Worm (Caenorhabditis elegans) whole organism, early embryonic: ENCODE measurements around the gene srh-252.

Source experiments
- B0310.2 ChIP-seq: sonication (generic microtip); optimal IDR thresholded peaks from 2 replicates; lab custom pipeline; 2016; ENCODE audit warnings: mild to moderate bottlenecking, missing genetic modification characterization, missing compliant biosample characterization
- F13C5.2 ChIP-seq: sonication (generic microtip); optimal IDR thresholded peaks from 2 replicates; lab custom pipeline; 2017; ENCODE audit warnings: mild to moderate bottlenecking, missing genetic modification characterization, inconsistent platforms, missing compliant biosample characterization
- aly-1 ChIP-seq: sonication (generic microtip); optimal IDR thresholded peaks from 2 replicates; lab custom pipeline; 2016; ENCODE audit warnings: missing genetic modification characterization, missing compliant biosample characterization
- ama-1 ChIP-seq: fragments of 150-350 bp; optimal IDR thresholded peaks from 2 replicates; lab custom pipeline; 2014
- ceh-13 ChIP-seq: fragments of 200-800 bp; sonication (Bioruptor generic); optimal IDR thresholded peaks from 2 replicates; lab custom pipeline; 2018; ENCODE audit warnings: mild to moderate bottlenecking, missing genetic modification characterization, missing compliant biosample characterization
- ceh-36 ChIP-seq: sonication (generic microtip); optimal IDR thresholded peaks from 2 replicates; lab custom pipeline; 2016; ENCODE audit warnings: missing genetic modification characterization, inconsistent platforms, missing compliant biosample characterization
- ets-7 ChIP-seq: sonication (generic microtip); optimal IDR thresholded peaks from 2 replicates; lab custom pipeline; 2016; ENCODE audit warnings: missing genotype, missing genetic modification characterization, missing compliant biosample characterization
- flt-1 ChIP-seq: fragments of 200-800 bp; sonication (Bioruptor generic); IDR thresholded peaks from 2 replicates; pipeline ENCODE4 v1.3.6; 2022; ENCODE audit warnings: missing genetic modification characterization, missing compliant biosample characterization
- hnd-1 ChIP-seq: sonication (generic microtip); optimal IDR thresholded peaks from 2 replicates; lab custom pipeline; 2016; ENCODE audit warnings: missing genetic modification characterization, missing compliant biosample characterization
- pes-1 ChIP-seq: fragments of 200-800 bp; sonication (Bioruptor generic); IDR thresholded peaks from 2 replicates; pipeline ENCODE4 v1.3.6; 2022; ENCODE audit warnings: missing genetic modification reagents, missing genetic modification characterization, missing compliant biosample characterization
- scrt-1 ChIP-seq: fragments of 200-800 bp; sonication (Bioruptor generic); IDR thresholded peaks from 2 replicates; pipeline ENCODE4 v1.3.6; 2022; ENCODE audit warnings: missing genetic modification characterization, missing compliant biosample characterization
- sea-1 ChIP-seq: fragments of 200-800 bp; sonication (Bioruptor generic); conservative IDR thresholded peaks from 2 replicates; pipeline ENCODE4 v1.3.6; 2022; ENCODE audit warnings: missing genetic modification characterization, missing compliant biosample characterization
- tbx-11 ChIP-seq: fragments of 200-800 bp; sonication (Bioruptor generic); IDR thresholded peaks from 2 replicates; pipeline ENCODE4 v1.3.6; 2022; ENCODE audit warnings: missing genetic modification characterization, missing compliant biosample characterization
- tra-4 ChIP-seq: sonication (generic microtip); optimal IDR thresholded peaks from 2 replicates; lab custom pipeline; 2017; ENCODE audit warnings: missing genetic modification characterization, missing compliant biosample characterization

DNA sequence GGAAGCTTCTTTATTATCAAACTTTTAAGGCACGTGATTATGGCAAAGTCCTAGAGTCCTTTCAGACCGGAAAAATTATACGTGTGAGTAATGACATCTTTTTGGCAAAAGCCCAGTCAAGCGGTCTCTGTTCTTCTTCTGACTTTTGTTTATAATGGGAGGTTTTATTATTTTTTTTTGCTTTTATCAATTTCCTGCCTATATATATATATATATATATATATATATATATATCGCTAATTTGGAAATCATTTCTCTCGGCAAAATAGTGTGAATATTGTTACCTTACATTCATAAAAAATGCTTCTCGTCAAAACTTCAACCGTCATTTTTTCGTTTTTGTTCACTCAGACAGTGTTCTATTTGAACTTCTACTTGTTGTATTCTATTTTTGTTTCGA is 5.5 kb downstream of the srh-252 start, which contains the start of gene srbc-62:
- no peak for TF ChIP-seq ama-1 (lab: Kevin White, UChicago)
- no peak for TF ChIP-seq aly-1 (tag; lab: Kevin White, UChicago)
- TF ChIP-seq flt-1 (GFP tag; lab: Robert Waterston, UW): no peak
- TF ChIP-seq hnd-1 (tag; lab: Kevin White, UChicago): no peak
- TF ChIP-seq pes-1 (GFP tag; lab: Robert Waterston, UW): no peak
- TF ChIP-seq tra-4: no peak
- TF ChIP-seq scrt-1 (GFP tag; lab: Robert Waterston, UW): no peak
- no peak for TF ChIP-seq tbx-11 (GFP tag; lab: Robert Waterston, UW)
- no peak for TF ChIP-seq B0310.2 (tag; lab: Kevin White, UChicago)
- TF ChIP-seq F13C5.2 (tag; lab: Kevin White, UChicago): no peak
- TF ChIP-seq ceh-36 (tag; lab: Kevin White, UChicago): no peak
- TF ChIP-seq sea-1 (GFP tag; lab: Robert Waterston, UW): no peak
- no peak for TF ChIP-seq ceh-13 (GFP tag; lab: Kevin White, UChicago)
- TF ChIP-seq ets-7 (tag; lab: Kevin White, UChicago): no peak
